Fruit fly (Drosophila melanogaster) whole organism: ENCODE data around the gene TwdlO.

ENCODE experiments used
- Dll ChIP-seq: fragments of >200 bp; optimal IDR thresholded peaks from 2 replicates; lab custom pipeline; 2017
- EcR ChIP-seq, 2 experiments: fragments of >200 bp; optimal IDR thresholded peaks; 2 replicates each; lab custom pipeline; 2017; ENCODE audit warnings: missing biosample characterization in 2 of 2, missing genetic modification characterization in 2 of 2, missing genetic modification reagents in 2 of 2
- pan ChIP-seq: fragments of >200 bp; optimal IDR thresholded peaks from 2 replicates; lab custom pipeline; 2017
- psq ChIP-seq: fragments of >200 bp; optimal IDR thresholded peaks from 2 replicates; lab custom pipeline; 2017
- usp ChIP-seq: fragments of >200 bp; optimal IDR thresholded peaks from 2 replicates; lab custom pipeline; 2017; ENCODE audit warnings: missing biosample characterization, missing genetic modification characterization, mixed read lengths

- TF ChIP-seq psq (lab: Kevin White, UChicago) (no peak), pan (no peak), Dll (no peak), EcR (GFP tag; optimal IDR thresholded peaks at IDR 0.05; lab: Kevin White, UChicago) (no peak), usp (no peak)
Measured at dm6 chr3R:26636388-26636787, 9.8 kb upstream of the TwdlO start, which contains the start of gene TwdlS.
